Worm (Caenorhabditis elegans): ENCODE results near the gene bus-8B.

bus-8B gene

ce11 chrX:5492820-5493382 is at the start of gene bus-8B, which contains the start of gene bus-8A:
bus-8B (plus strand) TSS chrX:5493332.
bus-8A (plus strand) TSS chrX:5492915.
- no peak for TF ChIP-seq bed-3 (GFP tag; optimal IDR thresholded peaks at IDR 0.05)

- TF ChIP-seq ceh-39 (tag; optimal IDR thresholded peaks at IDR 0.05), result no peak
- no peak for TF ChIP-seq mab-5 (tag; optimal IDR thresholded peaks at IDR 0.05)
Measured at ce11 chrX:5444863-5445262, 48.3 kb upstream of the bus-8B start, which contains the start of gene itm-2. itm-2 (plus strand) TSS chrX:5445163.

- TF ChIP-seq nhr-2 (tag; optimal IDR thresholded peaks at IDR 0.05) (no peak), nhr-12 (tag; optimal IDR thresholded peaks at IDR 0.05) (no peak), ham-2 (GFP tag; optimal IDR thresholded peaks at IDR 0.05) (no peak), M03D4.4 (tag; optimal IDR thresholded peaks at IDR 0.05) (no peak), bed-3 (GFP tag; optimal IDR thresholded peaks at IDR 0.05) (no peak), lsy-2 (tag; optimal IDR thresholded peaks at IDR 0.05) (no peak), zip-8 (tag; optimal IDR thresholded peaks at IDR 0.05) (no peak), blmp-1 (tag; optimal IDR thresholded peaks at IDR 0.05) (no peak)
Measured at ce11 chrX:5447381-5447780, 45.8 kb upstream of the bus-8B start.

- TF ChIP-seq nhr-2 (tag; optimal IDR thresholded peaks at IDR 0.05), result no peak
- no peak for TF ChIP-seq nhr-12 (tag; optimal IDR thresholded peaks at IDR 0.05)
- no peak for TF ChIP-seq mls-2 (tag; optimal IDR thresholded peaks at IDR 0.05)
- TF ChIP-seq mep-1 (tag; optimal IDR thresholded peaks at IDR 0.05), result no peak
- TF ChIP-seq ham-2 (GFP tag; optimal IDR thresholded peaks at IDR 0.05), result no peak
- no peak for TF ChIP-seq flh-1 (GFP tag; optimal IDR thresholded peaks at IDR 0.05)
- no peak for TF ChIP-seq ztf-11 (tag; optimal IDR thresholded peaks at IDR 0.05)
- no peak for TF ChIP-seq zip-8 (tag; optimal IDR thresholded peaks at IDR 0.05)
- TF ChIP-seq ceh-43 (GFP tag; optimal IDR thresholded peaks at IDR 0.05), result no peak
- TF ChIP-seq ces-1 (GFP tag; optimal IDR thresholded peaks at IDR 0.05), result no peak
- TF ChIP-seq unc-120 (tag; optimal IDR thresholded peaks at IDR 0.05; ENCODE audit: poor library complexity, severe bottlenecking), result no peak
- TF ChIP-seq elt-1 (tag; optimal IDR thresholded peaks at IDR 0.05; ENCODE audit: borderline replicate concordance, insufficient read depth), result no peak
- no peak for TF ChIP-seq cnd-1 (tag; optimal IDR thresholded peaks at IDR 0.05)
- TF ChIP-seq blmp-1 (tag; optimal IDR thresholded peaks at IDR 0.05), result no peak
- no peak for TF ChIP-seq lin-13 (tag; optimal IDR thresholded peaks at IDR 0.05)
- TF ChIP-seq nhr-76 (tag; optimal IDR thresholded peaks at IDR 0.05), result no peak
- no peak for TF ChIP-seq snpc-4 (tag; optimal IDR thresholded peaks at IDR 0.05)
- no peak for TF ChIP-seq hlh-1 (tag; optimal IDR thresholded peaks at IDR 0.05)
Measured at ce11 chrX:5447941-5448340, 45.2 kb upstream of the bus-8B start, which contains the start of gene C25F6.8. C25F6.8 (plus strand) TSS chrX:5448241.

ce11 chrX:5450773-5451447 is 42.2 kb upstream of the bus-8B start, which contains the start of gene C25F6.6:
C25F6.6 (minus strand) TSS chrX:5450823.
- TF ChIP-seq ceh-39 (tag; optimal IDR thresholded peaks at IDR 0.05), result no peak
- no peak for TF ChIP-seq ham-2 (GFP tag; optimal IDR thresholded peaks at IDR 0.05)
- TF ChIP-seq nhr-28 (tag; optimal IDR thresholded peaks at IDR 0.05), result no peak
- no peak for TF ChIP-seq blmp-1 (tag; optimal IDR thresholded peaks at IDR 0.05)
- no peak for TF ChIP-seq hlh-1 (tag; optimal IDR thresholded peaks at IDR 0.05)
- no peak for TF ChIP-seq ceh-83 (GFP tag; optimal IDR thresholded peaks at IDR 0.05)
- no peak for TF ChIP-seq ztf-11 (tag; optimal IDR thresholded peaks at IDR 0.05)
- TF ChIP-seq sptf-1 (tag; optimal IDR thresholded peaks at IDR 0.05), result no peak
- TF ChIP-seq pha-4 (tag; optimal IDR thresholded peaks at IDR 0.05), result no peak
- TF ChIP-seq ceh-43 (GFP tag; optimal IDR thresholded peaks at IDR 0.05), result no peak
- TF ChIP-seq mls-2 (tag; optimal IDR thresholded peaks at IDR 0.05), result no peak
- TF ChIP-seq elt-3 (tag; optimal IDR thresholded peaks at IDR 0.05), result no peak
- TF ChIP-seq tbx-8 (GFP tag; optimal IDR thresholded peaks at IDR 0.05), result no peak
- TF ChIP-seq drap-1 (GFP tag; optimal IDR thresholded peaks at IDR 0.05), result no peak
- TF ChIP-seq cnd-1 (tag; optimal IDR thresholded peaks at IDR 0.05), result no peak
- TF ChIP-seq nhr-237 (tag; optimal IDR thresholded peaks at IDR 0.05), result no peak
- no peak for TF ChIP-seq elt-1 (tag; optimal IDR thresholded peaks at IDR 0.05; ENCODE audit: borderline replicate concordance, insufficient read depth)
